Worm (Caenorhabditis elegans) whole organism, young adult: ENCODE measurements around the gene enu-3.5.
"Not testable (repeated sequence)": the region's sequence is repeated elsewhere in the genome, so short reads cannot be mapped to it uniquely, and the experiment has no call there.

Source experiments
- C17E4.6 ChIP-seq: fragments of 200-800 bp; sonication (Bioruptor generic); IDR thresholded peaks from 2 replicates; pipeline ENCODE4 v1.3.6; 2022; ENCODE audit warnings: missing genetic modification reagents, missing genetic modification characterization, missing compliant biosample characterization
- F52B5.7 ChIP-seq: sonication (generic microtip); optimal IDR thresholded peaks from 2 replicates; lab custom pipeline; 2016; ENCODE audit warnings: mild to moderate bottlenecking, missing genetic modification characterization, missing compliant biosample characterization
- K12H6.12 ChIP-seq: fragments of 200-800 bp; sonication (Bioruptor generic); optimal IDR thresholded peaks from 2 replicates; lab custom pipeline; 2018; ENCODE audit warnings: mild to moderate bottlenecking, missing genetic modification characterization, missing compliant biosample characterization
- Y56A3A.18 ChIP-seq: fragments of 200-800 bp; sonication (Bioruptor generic); IDR thresholded peaks from 2 replicates; pipeline ENCODE4 v1.3.6; 2022; ENCODE audit warnings: missing genetic modification reagents, missing genetic modification characterization, missing compliant biosample characterization
- Y79H2A.3 ChIP-seq: fragments of 200-800 bp; sonication (Bioruptor generic); conservative IDR thresholded peaks from 2 replicates; pipeline ENCODE4 v1.3.6; 2022; ENCODE audit warnings: missing genetic modification reagents, missing genetic modification characterization, missing compliant biosample characterization
- aptf-3 ChIP-seq: fragments of 200-800 bp; sonication (Bioruptor generic); IDR thresholded peaks from 2 replicates; pipeline ENCODE4 v1.3.6; 2022; ENCODE audit warnings: missing genetic modification characterization, missing compliant biosample characterization
- athp-1 ChIP-seq: sonication (generic microtip); optimal IDR thresholded peaks from 2 replicates; lab custom pipeline; 2017; ENCODE audit warnings: mild to moderate bottlenecking, missing genetic modification characterization, missing compliant biosample characterization
- cebp-1 ChIP-seq, 2 experiments: fragments of 200-800 bp in 1 of 2; sonication (Bioruptor generic) in 1 of 2; sonication (generic microtip) in 1 of 2; IDR thresholded peaks in 1 of 2; optimal IDR thresholded peaks in 1 of 2; 2 replicates each; pipeline versions ENCODE4 v1.3.6 to Lab custom; 2017 to 2022; ENCODE audit warnings: missing compliant biosample characterization in 2 of 2, missing genetic modification characterization in 2 of 2, mild to moderate bottlenecking in 1 of 2, missing genetic modification reagents in 1 of 2, moderate library complexity in 1 of 2
- ceh-58 ChIP-seq: fragments of 200-800 bp; sonication (Bioruptor generic); IDR thresholded peaks from 2 replicates; pipeline ENCODE4 v1.3.6; 2022; ENCODE audit warnings: missing genetic modification characterization, missing compliant biosample characterization
- die-1 ChIP-seq: sonication (generic microtip); optimal IDR thresholded peaks from 2 replicates; lab custom pipeline; 2016; ENCODE audit warnings: missing genotype, mild to moderate bottlenecking, missing genetic modification characterization, missing compliant biosample characterization
- dpl-1 ChIP-seq: fragments of 150-350 bp; optimal IDR thresholded peaks from 2 replicates; lab custom pipeline; 2014; ENCODE audit warnings: missing biosample characterization, missing genetic modification reagents, missing genetic modification characterization
- egl-44 ChIP-seq: fragments of 200-800 bp; sonication (Bioruptor generic); IDR thresholded peaks from 2 replicates; pipeline ENCODE4 v1.3.6; 2022; ENCODE audit warnings: missing genetic modification reagents, missing genetic modification characterization, missing compliant biosample characterization
- egrh-3 ChIP-seq: fragments of 200-800 bp; sonication (Bioruptor generic); IDR thresholded peaks from 2 replicates; pipeline ENCODE4 v1.3.6; 2022; ENCODE audit warnings: missing genetic modification reagents, missing genetic modification characterization, missing compliant biosample characterization
- him-1 ChIP-seq: sonication (generic microtip); optimal IDR thresholded peaks from 2 replicates; lab custom pipeline; 2016; ENCODE audit warnings: missing genotype, missing genetic modification reagents, missing genetic modification characterization, missing compliant biosample characterization
- hmg-1.2 ChIP-seq: fragments of 200-800 bp; sonication (Bioruptor generic); IDR thresholded peaks from 2 replicates; pipeline ENCODE4 v1.3.6; 2022; ENCODE audit warnings: missing genetic modification reagents, missing genetic modification characterization, missing compliant biosample characterization
- hmg-20 ChIP-seq: fragments of 200-800 bp; sonication (Bioruptor generic); IDR thresholded peaks from 2 replicates; pipeline ENCODE4 v1.3.6; 2022; ENCODE audit warnings: missing genetic modification reagents, missing genetic modification characterization, missing compliant biosample characterization
- lin-26 ChIP-seq: fragments of 200-800 bp; sonication (Bioruptor generic); IDR thresholded peaks from 2 replicates; pipeline ENCODE4 v1.3.6; 2022; ENCODE audit warnings: missing genetic modification reagents, missing genetic modification characterization, missing compliant biosample characterization
- lin-40 ChIP-seq: sonication (generic microtip); optimal IDR thresholded peaks from 2 replicates; lab custom pipeline; 2016; ENCODE audit warnings: missing genetic modification characterization, mild to moderate bottlenecking, missing compliant biosample characterization, missing genotype, missing genetic modification reagents
- madf-10 ChIP-seq: sonication (generic microtip); optimal IDR thresholded peaks from 2 replicates; lab custom pipeline; 2016; ENCODE audit warnings: mild to moderate bottlenecking, missing genetic modification characterization, missing compliant biosample characterization
- madf-6 ChIP-seq: fragments of 200-800 bp; sonication (Bioruptor generic); IDR thresholded peaks from 2 replicates; pipeline ENCODE4 v1.3.6; 2022; ENCODE audit warnings: missing genetic modification reagents, missing genetic modification characterization, missing compliant biosample characterization
- mxl-1 ChIP-seq: sonication (generic microtip); optimal IDR thresholded peaks from 2 replicates; lab custom pipeline; 2016; ENCODE audit warnings: missing genetic modification characterization, missing compliant biosample characterization
- nfya-2 ChIP-seq: fragments of 200-800 bp; sonication (Bioruptor generic); IDR thresholded peaks from 2 replicates; pipeline ENCODE4 v1.3.6; 2022; ENCODE audit warnings: missing genetic modification reagents, missing genetic modification characterization, missing compliant biosample characterization
- nfyb-1 ChIP-seq: fragments of 200-800 bp; sonication (Bioruptor generic); IDR thresholded peaks from 2 replicates; pipeline ENCODE4 v1.3.6; 2022; ENCODE audit warnings: missing genetic modification reagents, missing genetic modification characterization, missing compliant biosample characterization
- nhr-80 ChIP-seq: sonication (generic microtip); optimal IDR thresholded peaks from 2 replicates; lab custom pipeline; 2016; ENCODE audit warnings: missing genetic modification characterization, missing compliant biosample characterization
- snpc-4 ChIP-seq, 5 experiments: fragments of 150-350 bp in 1 of 5; sonication (generic microtip) in 4 of 5; optimal IDR thresholded peaks; 2 replicates each; lab custom pipeline; 2014 to 2018; ENCODE audit warnings: missing genetic modification characterization in 5 of 5, missing biosample characterization in 3 of 5, antibody characterized with exemption in 2 of 5, mild to moderate bottlenecking in 2 of 5, missing compliant biosample characterization in 2 of 5, missing genotype in 2 of 5, moderate library complexity in 2 of 5, missing genetic modification reagents in 1 of 5
- somi-1 ChIP-seq: fragments of 200-800 bp; sonication (Bioruptor generic); optimal IDR thresholded peaks from 2 replicates; lab custom pipeline; 2018; ENCODE audit warnings: mild to moderate bottlenecking, missing genetic modification characterization, missing compliant biosample characterization
- sptf-2 ChIP-seq: fragments of 200-800 bp; sonication (Bioruptor generic); optimal IDR thresholded peaks from 2 replicates; lab custom pipeline; 2018; ENCODE audit warnings: mild to moderate bottlenecking, missing genetic modification characterization, missing compliant biosample characterization
- tbp1 ChIP-seq: fragments of 200-800 bp; sonication (Bioruptor generic); optimal IDR thresholded peaks from 2 replicates; lab custom pipeline; 2018; ENCODE audit warnings: mild to moderate bottlenecking, missing genetic modification characterization, missing compliant biosample characterization
- ztf-22 ChIP-seq: fragments of 200-800 bp; sonication (Bioruptor generic); optimal IDR thresholded peaks from 2 replicates; lab custom pipeline; 2018; ENCODE audit warnings: mild to moderate bottlenecking, missing genetic modification characterization, moderate library complexity, missing compliant biosample characterization
- ztf-26 ChIP-seq: sonication (generic microtip); optimal IDR thresholded peaks from 2 replicates; lab custom pipeline; 2017; ENCODE audit warnings: missing genetic modification characterization, missing compliant biosample characterization

The enu-3.5 gene

ce11 chrIII:12841328-12841727 lies 36.7 kb upstream of the enu-3.5 start:
- TF ChIP-seq nhr-80 (tag; lab: Kevin White, UChicago), result peak; percentile 27
- no peak for TF ChIP-seq dpl-1 (GFP tag; lab: Kevin White, UChicago)
- TF ChIP-seq cebp-1 (GFP tag; IDR thresholded peaks at IDR 0.05; lab: Robert Waterston, UW), result no peak
- peak; percentile 21 for TF ChIP-seq cebp-1 (tag; optimal IDR thresholded peaks at IDR 0.05; lab: Kevin White, UChicago)
- peak; percentile 0 for TF ChIP-seq ztf-26 (tag; lab: Kevin White, UChicago)
- TF ChIP-seq Y56A3A.18 (GFP tag; lab: Robert Waterston, UW), result no peak
- TF ChIP-seq nfya-2 (GFP tag; lab: Robert Waterston, UW), result no peak
- TF ChIP-seq hmg-1.2, result peak; percentile 27; the same call in 1 of the 2 replicates
- peak; percentile 70 for TF ChIP-seq lin-40 (tag; lab: Kevin White, UChicago)
- peak; percentile 51 for TF ChIP-seq somi-1

- TF ChIP-seq F52B5.7 (tag; lab: Kevin White, UChicago) (no peak), K12H6.12 (tag; lab: Kevin White, UChicago) (peak; percentile 34), sptf-2 (GFP tag; lab: Kevin White, UChicago) (no peak), mxl-1 (tag; lab: Kevin White, UChicago) (no peak), hmg-20 (no peak), lin-40 (tag; lab: Kevin White, UChicago) (peak; percentile 72), egrh-3 (no peak), ztf-26 (tag; lab: Kevin White, UChicago) (peak; percentile 81), egl-44 (no peak), athp-1 (tag; lab: Kevin White, UChicago) (no peak), nfyb-1 (GFP tag; lab: Robert Waterston, UW) (no peak), cebp-1 (GFP tag; IDR thresholded peaks at IDR 0.05; lab: Robert Waterston, UW) (no peak), cebp-1 (tag; optimal IDR thresholded peaks at IDR 0.05; lab: Kevin White, UChicago) (peak; percentile 23), Y79H2A.3 (GFP tag; lab: Robert Waterston, UW) (no peak), ztf-22 (GFP tag; lab: Kevin White, UChicago) (no peak), madf-10 (no peak), C17E4.6 (GFP tag; lab: Robert Waterston, UW) (no peak), lin-26 (peak; percentile 40; the same call in 1 of the 2 replicates), aptf-3 (GFP tag; lab: Robert Waterston, UW) (no peak), madf-6 (GFP tag; lab: Robert Waterston, UW) (no peak), tbp1 (GFP tag; lab: Kevin White, UChicago) (no peak), somi-1 (peak; percentile 74), die-1 (tag; lab: Kevin White, UChicago) (peak; percentile 5), ceh-58 (GFP tag; lab: Robert Waterston, UW) (no peak)
- TF ChIP-seq, all 124 proteins: peak for 7
Observed at ce11 chrIII:12842858-12843257, 35.1 kb upstream of the enu-3.5 start.

- TF ChIP-seq him-1 (no peak), nhr-80 (tag; lab: Kevin White, UChicago) (peak; percentile 53), cebp-1 (GFP tag; IDR thresholded peaks at IDR 0.05; lab: Robert Waterston, UW) (no peak), cebp-1 (tag; optimal IDR thresholded peaks at IDR 0.05; lab: Kevin White, UChicago) (peak; percentile 34)
- TF ChIP-seq, all 124 proteins: peak for 2
Observed at ce11 chrIII:12847623-12848022, 30.4 kb upstream of the enu-3.5 start.

ce11 chrIII:12848173-12848572 lies 29.8 kb upstream of the enu-3.5 start:
- TF ChIP-seq snpc-4 (GFP tag; optimal IDR thresholded peaks at IDR 0.05; lab: Kevin White, UChicago), result not testable (repeated sequence)
- TF ChIP-seq snpc-4 (tag; optimal IDR thresholded peaks at IDR 0.05; lab: Kevin White, UChicago), result peak in 2 of 4 experiments; percentile 67 to 76
